Fruit fly (Drosophila melanogaster): Measurements from ENCODE around the gene tho2.

- no peak for TF ChIP-seq CG8478 (optimal IDR thresholded peaks at IDR 0.05)
- TF ChIP-seq CTCF (optimal IDR thresholded peaks at IDR 0.05), result no peak
Measured at dm6 chr2L:2184129-2184528, 39.1 kb upstream of the tho2 start.
